Worm (Caenorhabditis elegans) whole organism, L1 larva: Measurements from ENCODE around the gene cdc-42.

ENCODE experiments used
- F16B12.6 ChIP-seq: fragments of 150-350 bp; optimal IDR thresholded peaks from 2 replicates; lab custom pipeline; 2014; ENCODE audit warnings: missing biosample characterization, missing genetic modification characterization
- Y116A8C.19 ChIP-seq: sonication (generic microtip); optimal IDR thresholded peaks from 2 replicates; lab custom pipeline; 2016; ENCODE audit warnings: missing compliant biosample characterization, missing genetic modification characterization, borderline replicate concordance
- blmp-1 ChIP-seq: fragments of 150-350 bp; optimal IDR thresholded peaks from 2 replicates; lab custom pipeline; 2014; ENCODE audit warnings: missing biosample characterization, missing genetic modification characterization
- ceh-63 ChIP-seq: fragments of 200-800 bp; sonication (Bioruptor generic); optimal IDR thresholded peaks from 2 replicates; lab custom pipeline; 2018; ENCODE audit warnings: mild to moderate bottlenecking, missing genetic modification characterization, missing compliant biosample characterization
- ceh-8 ChIP-seq: fragments of 200-800 bp; sonication (Bioruptor generic); optimal IDR thresholded peaks from 2 replicates; lab custom pipeline; 2018; ENCODE audit warnings: mild to moderate bottlenecking, missing genetic modification characterization, moderate library complexity, missing compliant biosample characterization
- ces-1 ChIP-seq: fragments of 150-350 bp; optimal IDR thresholded peaks from 2 replicates; lab custom pipeline; 2014; ENCODE audit warnings: missing biosample characterization, missing genetic modification reagents, missing genetic modification characterization
- dpl-1 ChIP-seq, 3 experiments: fragments of 150-350 bp in 2 of 3; sonication (generic microtip) in 1 of 3; optimal IDR thresholded peaks; 2 replicates each; lab custom pipeline; 2014 to 2017; ENCODE audit warnings: missing biosample characterization in 3 of 3, missing genetic modification characterization in 3 of 3, missing genetic modification reagents in 3 of 3
- dsc-1 ChIP-seq: sonication (generic microtip); optimal IDR thresholded peaks from 2 replicates; lab custom pipeline; 2016; ENCODE audit warnings: mild to moderate bottlenecking, missing genetic modification characterization, missing compliant biosample characterization
- efl-1 ChIP-seq, 4 experiments: fragments of 150-350 bp; optimal IDR thresholded peaks in 3 of 4; peaks in 1 of 4; 1 replicate in 1 of 4; 2 replicates in 3 of 4; lab custom pipeline; 2014; ENCODE audit warnings: missing biosample characterization in 2 of 4, missing genetic modification characterization in 2 of 4, missing genetic modification reagents in 2 of 4
- efl-3 ChIP-seq: fragments of 200-800 bp; sonication (Bioruptor generic); optimal IDR thresholded peaks from 2 replicates; lab custom pipeline; 2018; ENCODE audit warnings: mild to moderate bottlenecking, missing genetic modification characterization, missing compliant biosample characterization
- elt-2 ChIP-seq: sonication (generic microtip); optimal IDR thresholded peaks from 2 replicates; lab custom pipeline; 2016; ENCODE audit warnings: missing genetic modification characterization, mild to moderate bottlenecking, inconsistent platforms, missing compliant biosample characterization, missing genetic modification reagents
- fos-1 ChIP-seq: fragments of 150-350 bp; optimal IDR thresholded peaks from 2 replicates; lab custom pipeline; 2014; ENCODE audit warnings: missing biosample characterization, missing genetic modification characterization
- jun-1 ChIP-seq: fragments of 150-350 bp; optimal IDR thresholded peaks from 2 replicates; lab custom pipeline; 2014; ENCODE audit warnings: missing biosample characterization, missing genetic modification reagents, missing genetic modification characterization
- lin-14 ChIP-seq: fragments of 200-800 bp; sonication (Bioruptor generic); optimal IDR thresholded peaks from 2 replicates; lab custom pipeline; 2018; ENCODE audit warnings: mild to moderate bottlenecking, missing genetic modification characterization, moderate library complexity, missing compliant biosample characterization
- lin-35 ChIP-seq, 2 experiments: fragments of 150-350 bp; optimal IDR thresholded peaks; 2 replicates each; lab custom pipeline; 2014; ENCODE audit warnings: missing biosample characterization in 2 of 2, missing genetic modification characterization in 2 of 2, missing genetic modification reagents in 2 of 2
- lin-39 ChIP-seq: fragments of 150-350 bp; optimal IDR thresholded peaks from 2 replicates; lab custom pipeline; 2014; ENCODE audit warnings: missing biosample characterization, missing genetic modification reagents, missing genetic modification characterization
- lir-3 ChIP-seq: sonication (generic microtip); optimal IDR thresholded peaks from 2 replicates; lab custom pipeline; 2016; ENCODE audit warnings: mild to moderate bottlenecking, missing genetic modification characterization, moderate library complexity, missing compliant biosample characterization; ENCODE audit not compliant: poor library complexity
- lsy-2 ChIP-seq, 2 experiments: fragments of 150-350 bp; optimal IDR thresholded peaks; 2 replicates each; lab custom pipeline; 2014; ENCODE audit warnings: missing biosample characterization in 2 of 2, missing genetic modification characterization in 2 of 2
- mdl-1 ChIP-seq, 2 experiments: fragments of 150-350 bp; optimal IDR thresholded peaks; 2 replicates each; lab custom pipeline; 2014 to 2017; ENCODE audit warnings: missing biosample characterization in 2 of 2, missing genetic modification characterization in 2 of 2, inconsistent platforms in 1 of 2
- mep-1 ChIP-seq: fragments of 150-350 bp; optimal IDR thresholded peaks from 2 replicates; lab custom pipeline; 2014; ENCODE audit warnings: missing biosample characterization, missing genetic modification characterization
- nhr-20 ChIP-seq: sonication (generic microtip); optimal IDR thresholded peaks from 2 replicates; lab custom pipeline; 2016; ENCODE audit warnings: mild to moderate bottlenecking, missing genetic modification characterization, missing compliant biosample characterization
- nhr-71 ChIP-seq: sonication (generic microtip); optimal IDR thresholded peaks from 2 replicates; lab custom pipeline; 2016; ENCODE audit warnings: mild to moderate bottlenecking, missing genetic modification characterization, moderate library complexity, missing compliant biosample characterization
- nhr-85 ChIP-seq: sonication (generic microtip); peaks from one replicate; lab custom pipeline; 2016; ENCODE audit warnings: missing genetic modification characterization, inconsistent platforms, missing compliant biosample characterization
- pag-3 ChIP-seq: sonication (generic microtip); optimal IDR thresholded peaks from 2 replicates; lab custom pipeline; 2017; ENCODE audit warnings: missing genetic modification characterization, mild to moderate bottlenecking, missing compliant biosample characterization, antibody characterized with exemption, borderline replicate concordance; ENCODE audit not compliant: insufficient read depth
- rnt-1 ChIP-seq: sonication (generic microtip); optimal IDR thresholded peaks from 2 replicates; lab custom pipeline; 2016; ENCODE audit warnings: mild to moderate bottlenecking, missing genetic modification characterization, moderate library complexity, missing compliant biosample characterization
- snpc-4 ChIP-seq: fragments of 150-350 bp; optimal IDR thresholded peaks from 2 replicates; lab custom pipeline; 2014; ENCODE audit warnings: missing biosample characterization, missing genetic modification characterization
- snu-23 ChIP-seq: sonication (generic microtip); optimal IDR thresholded peaks from 2 replicates; lab custom pipeline; 2016; ENCODE audit warnings: missing genetic modification characterization, missing compliant biosample characterization
- tlp-1 ChIP-seq: fragments of 150-350 bp; optimal IDR thresholded peaks from 2 replicates; lab custom pipeline; 2014; ENCODE audit warnings: missing biosample characterization, missing genetic modification characterization

Gene cdc-42

DNA sequence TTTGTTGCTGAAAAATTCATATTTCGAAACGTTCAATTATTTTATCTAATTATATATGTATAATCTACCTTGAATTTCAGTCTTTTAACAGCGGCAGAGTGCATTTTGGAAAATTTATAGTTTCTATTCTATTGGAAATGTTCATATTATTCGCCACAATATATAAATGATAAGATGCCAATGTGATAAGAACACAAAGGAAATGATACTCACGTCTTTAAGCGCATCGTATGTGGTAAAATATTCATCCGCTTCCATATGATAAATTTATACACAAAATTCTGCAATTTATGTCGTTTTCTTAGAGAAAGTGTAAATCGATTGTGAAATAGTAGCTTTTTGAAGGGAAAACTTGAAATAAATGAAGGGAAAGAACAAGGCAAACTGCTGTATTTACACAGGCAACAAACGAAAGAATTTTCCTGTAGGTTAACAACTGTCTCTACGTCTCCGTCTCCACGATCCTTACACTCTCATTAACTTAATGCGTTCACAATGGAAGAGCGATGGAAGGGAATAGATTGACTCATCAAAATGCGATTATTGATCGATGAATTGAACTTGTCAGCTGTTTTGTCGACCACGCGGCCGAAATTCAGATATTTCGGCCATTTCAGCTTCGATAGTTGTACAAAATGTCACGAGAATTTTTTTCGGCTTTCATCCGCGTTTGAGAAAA is 45.9 kb downstream of the cdc-42 start, which contains the start of gene alfa-1:
alfa-1 (minus strand) TSS at position 515 of the 679 bp plus-strand sequence.
- TF ChIP-seq lir-3 (tag; lab: Kevin White, UChicago) (peak; percentile 8), mdl-1 (tag; optimal IDR thresholded peaks at IDR 0.05; lab: Kevin White, UChicago) (peak in 1 of 2 experiments; percentile 16), jun-1 (tag; lab: Kevin White, UChicago) (peak; percentile 0), efl-1 (optimal IDR thresholded peaks at IDR 0.05; lab: Kevin White, UChicago) (peak in 1 of 2 experiments; percentile 5), efl-1 (GFP tag; optimal IDR thresholded peaks at IDR 0.05 in 1 of 2; lab: Kevin White, UChicago) (peak in 1 of 2 experiments; percentile 30), elt-2 (tag; lab: Kevin White, UChicago) (peak; percentile 46), Y116A8C.19 (tag; lab: Kevin White, UChicago) (no peak), dpl-1 (GFP tag; optimal IDR thresholded peaks at IDR 0.05; lab: Kevin White, UChicago) (peak; percentile 8 to 31 (median 17)), snpc-4 (no peak), F16B12.6 (tag; lab: Kevin White, UChicago) (peak; percentile 7), ceh-8 (no peak), blmp-1 (tag; lab: Kevin White, UChicago) (peak; percentile 55), nhr-85 (tag; lab: Kevin White, UChicago) (peak; percentile 53), lin-39 (tag; lab: Kevin White, UChicago) (no peak), nhr-71 (tag; lab: Kevin White, UChicago) (peak; percentile 25), nhr-20 (peak; percentile 6), lin-14 (GFP tag; lab: Kevin White, UChicago) (peak; percentile 74), lin-35 (GFP tag; optimal IDR thresholded peaks at IDR 0.05; lab: Kevin White, UChicago) (peak; percentile 27 to 39), mep-1 (tag; lab: Kevin White, UChicago) (peak; percentile 54), dsc-1 (no peak), snu-23 (GFP tag; lab: Kevin White, UChicago) (peak; percentile 41), fos-1 (tag; lab: Kevin White, UChicago) (peak; percentile 25), tlp-1 (tag; lab: Kevin White, UChicago) (no peak), efl-3 (GFP tag; lab: Kevin White, UChicago) (no peak), rnt-1 (peak; percentile 46), lsy-2 (tag; optimal IDR thresholded peaks at IDR 0.05; lab: Kevin White, UChicago) (peak in 1 of 2 experiments; percentile 36)

DNA sequence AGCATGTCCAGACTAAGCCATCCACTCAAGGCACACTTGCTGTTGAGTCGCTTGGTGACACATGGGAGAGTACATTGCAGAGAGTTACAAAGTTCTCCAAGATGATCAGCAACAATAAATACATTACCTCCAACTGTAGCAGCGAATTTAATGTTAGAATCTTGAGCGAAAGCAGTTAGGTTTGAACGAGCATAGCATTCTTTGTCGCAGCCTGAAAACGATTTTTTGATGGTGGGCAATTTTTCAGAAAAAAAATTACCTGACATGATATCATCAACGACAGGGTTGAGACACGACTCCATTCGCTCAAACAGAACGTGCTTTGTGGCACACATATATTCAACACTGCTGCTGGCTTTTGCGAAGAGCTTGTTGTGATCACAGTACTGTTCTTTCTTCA is 46.8 kb downstream of the cdc-42 start:
- no peak for TF ChIP-seq efl-1 (optimal IDR thresholded peaks at IDR 0.05; lab: Kevin White, UChicago)
- peak in 1 of 2 experiments; percentile 51 for TF ChIP-seq efl-1 (GFP tag; optimal IDR thresholded peaks at IDR 0.05 in 1 of 2; lab: Kevin White, UChicago)
- no peak for TF ChIP-seq ceh-63 (GFP tag; lab: Kevin White, UChicago)

DNA sequence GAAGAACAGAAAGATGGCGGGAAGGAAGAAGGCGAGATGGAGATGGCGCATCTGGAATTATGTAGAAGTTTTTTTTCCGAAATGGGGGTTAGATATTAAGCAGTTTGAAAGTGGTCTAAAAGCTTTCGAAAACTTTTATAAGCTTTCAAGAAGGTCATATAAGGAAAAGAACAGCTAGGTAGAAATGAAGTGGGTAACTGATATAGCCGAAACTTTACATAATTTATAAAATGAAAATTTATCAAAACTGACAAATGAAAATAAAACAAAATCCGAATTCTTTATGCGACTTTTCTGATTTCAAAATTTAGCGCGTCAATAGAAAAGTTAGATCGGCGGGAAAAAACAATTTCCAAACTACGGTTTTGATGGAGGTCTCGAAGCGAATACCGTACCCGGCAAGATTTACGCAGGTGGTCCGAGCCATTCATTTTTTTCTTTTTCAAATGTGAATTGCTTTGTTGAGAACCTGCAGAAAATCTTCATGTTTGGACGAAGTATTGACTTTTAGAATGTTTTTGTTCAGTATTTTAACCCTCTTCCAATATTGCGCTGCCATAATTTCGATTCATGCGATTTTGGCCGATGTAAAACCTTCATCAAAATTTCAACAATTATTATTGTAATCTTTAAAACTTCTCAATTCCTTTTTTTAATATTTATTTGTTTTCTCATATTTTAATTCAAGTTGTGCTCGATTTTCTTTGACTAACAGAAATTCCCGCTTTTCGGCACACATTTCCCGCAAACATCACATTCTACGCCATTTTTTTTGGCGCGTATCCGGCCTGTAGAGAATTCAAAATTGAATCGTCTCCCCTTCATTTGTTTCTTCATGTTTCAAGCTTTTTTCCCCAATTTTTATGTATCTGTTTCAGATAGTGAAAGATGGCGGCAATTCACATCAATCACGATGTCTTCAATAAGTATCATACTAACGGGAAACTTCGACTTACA is 47.7 kb downstream of the cdc-42 start, which contains the start of the genes F18A1.7 and rpa-1:
F18A1.7 (minus strand) TSS at position 51 of the 957 bp plus-strand sequence.
rpa-1 (plus strand) TSS at position 879 of the 957 bp plus-strand sequence.
- TF ChIP-seq mep-1 (tag; lab: Kevin White, UChicago) (peak; percentile 25), dpl-1 (GFP tag; optimal IDR thresholded peaks at IDR 0.05; lab: Kevin White, UChicago) (peak; percentile 53 to 82 (median 71)), lin-35 (GFP tag; optimal IDR thresholded peaks at IDR 0.05; lab: Kevin White, UChicago) (peak; percentile 59 to 76), lsy-2 (tag; optimal IDR thresholded peaks at IDR 0.05; lab: Kevin White, UChicago) (peak; percentile 11 to 60), efl-1 (optimal IDR thresholded peaks at IDR 0.05; lab: Kevin White, UChicago) (peak; percentile 36 to 54), efl-1 (GFP tag; optimal IDR thresholded peaks at IDR 0.05 in 1 of 2; lab: Kevin White, UChicago) (peak; percentile 9 to 62), jun-1 (tag; lab: Kevin White, UChicago) (no peak), ces-1 (no peak), snu-23 (GFP tag; lab: Kevin White, UChicago) (peak; percentile 15), blmp-1 (tag; lab: Kevin White, UChicago) (peak; percentile 39), F16B12.6 (tag; lab: Kevin White, UChicago) (peak; percentile 78), pag-3 (tag; lab: Kevin White, UChicago) (no peak)
